Worm (Caenorhabditis elegans): ENCODE results near the gene R05G6.3.
A peak's percentile ranks its signal among the peaks of the same experiment; 100 is the strongest.

DNA sequence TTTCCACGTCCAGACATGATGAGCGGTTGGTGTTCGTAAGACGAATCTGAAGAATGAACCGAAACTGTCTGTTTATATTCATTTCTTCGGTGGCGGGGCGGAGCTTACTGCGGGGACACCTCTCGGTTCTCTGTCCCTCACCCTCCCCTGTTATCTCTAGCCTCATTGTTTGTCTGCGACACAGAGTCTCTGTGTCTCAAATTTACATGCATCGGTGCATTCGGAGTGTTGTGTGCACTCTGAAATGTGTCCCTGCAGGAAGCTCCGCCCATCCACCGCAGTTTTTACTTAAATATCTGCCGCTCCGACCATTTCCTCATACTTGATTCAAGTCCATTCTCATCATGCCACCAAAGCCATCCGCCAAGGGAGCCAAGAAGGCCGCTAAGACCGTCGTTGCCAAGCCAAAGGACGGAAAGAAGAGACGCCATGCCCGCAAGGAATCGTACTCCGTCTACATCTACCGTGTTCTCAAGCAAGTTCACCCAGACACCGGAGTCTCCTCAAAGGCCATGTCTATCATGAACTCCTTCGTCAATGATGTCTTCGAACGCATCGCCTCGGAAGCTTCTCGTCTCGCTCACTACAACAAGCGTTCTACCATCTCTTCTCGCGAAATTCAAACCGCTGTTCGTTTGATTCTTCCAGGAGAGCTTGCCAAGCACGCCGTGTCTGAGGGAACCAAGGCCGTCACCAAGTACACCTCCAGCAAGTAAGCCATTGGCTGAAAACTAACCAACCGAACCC is 30.0 kb upstream of the R05G6.3 start, which contains the start of the genes his-61 and his-62:
- TF ChIP-seq flt-1 (GFP tag; IDR thresholded peaks at IDR 0.05): peak; percentile 58
- no peak for TF ChIP-seq ref-1 (GFP tag; conservative IDR thresholded peaks at IDR 0.05)
- TF ChIP-seq cog-1 (tag; optimal IDR thresholded peaks at IDR 0.05): peak; percentile 97
- no peak for TF ChIP-seq T22C8.4 (GFP tag; IDR thresholded peaks at IDR 0.05)
- TF ChIP-seq ztf-29 (GFP tag; IDR thresholded peaks at IDR 0.05): no peak; the same call in 1 of the 2 replicates
- no peak for TF ChIP-seq med-1 (GFP tag; optimal IDR thresholded peaks at IDR 0.05; ENCODE audit: insufficient read depth)
- 0 out of 2 replicates have a peak, but pooled peaks have one; percentile 4 for TF ChIP-seq ztf-23 (GFP tag; IDR thresholded peaks at IDR 0.05)

Measured in whole organism, midembryonic.